Worm (Caenorhabditis elegans) whole organism, L3 larva: ENCODE results near the gene exc-13.

Experiments
- ZK546.5 ChIP-seq: sonication (generic microtip); optimal IDR thresholded peaks from 2 replicates; lab custom pipeline; 2017; ENCODE audit warnings: missing biosample characterization, missing genetic modification characterization
- lin-15B ChIP-seq: fragments of 150-350 bp; optimal IDR thresholded peaks from 2 replicates; lab custom pipeline; 2014; ENCODE audit warnings: missing biosample characterization, missing genetic modification characterization
- mml-1 ChIP-seq: fragments of 150-350 bp; sonication (generic microtip); optimal IDR thresholded peaks from 3 replicates; lab custom pipeline; 2014; ENCODE audit warnings: missing biosample characterization, missing genetic modification characterization
- zag-1 ChIP-seq: fragments of 150-350 bp; optimal IDR thresholded peaks from 2 replicates; lab custom pipeline; 2014; ENCODE audit warnings: missing biosample characterization, missing genetic modification characterization

ce11 chrV:7400588-7400987, 35.5 kb downstream of the exc-13 start, which contains the start of gene srx-60:
- TF ChIP-seq mml-1 (tag; lab: Kevin White, UChicago) (no peak), ZK546.5 (tag; lab: Kevin White, UChicago) (no peak), lin-15B (tag; lab: Kevin White, UChicago) (no peak), zag-1 (tag; lab: Kevin White, UChicago) (no peak)
